Worm (Caenorhabditis elegans) whole organism, young adult: Measurements from ENCODE around the gene F59B10.5.

Source experiments
- B0336.3 ChIP-seq: fragments of 200-800 bp; sonication (Bioruptor generic); IDR thresholded peaks from 2 replicates; pipeline ENCODE4 v1.3.6; 2022; ENCODE audit warnings: missing genetic modification characterization, missing compliant biosample characterization
- C06A6.2 ChIP-seq: fragments of 200-800 bp; sonication (Bioruptor generic); conservative IDR thresholded peaks from 2 replicates; pipeline ENCODE4 v1.3.6; 2022; ENCODE audit warnings: missing genetic modification characterization, missing compliant biosample characterization
- C17E4.6 ChIP-seq: fragments of 200-800 bp; sonication (Bioruptor generic); IDR thresholded peaks from 2 replicates; pipeline ENCODE4 v1.3.6; 2022; ENCODE audit warnings: missing genetic modification reagents, missing genetic modification characterization, missing compliant biosample characterization
- D2030.7 ChIP-seq: fragments of 200-800 bp; sonication (Bioruptor generic); IDR thresholded peaks from 2 replicates; pipeline ENCODE4 v1.3.6; 2022; ENCODE audit warnings: missing genetic modification reagents, missing genetic modification characterization, missing compliant biosample characterization
- F10E7.11 ChIP-seq: sonication (generic microtip); optimal IDR thresholded peaks from 2 replicates; lab custom pipeline; 2017; ENCODE audit warnings: mild to moderate bottlenecking, missing genetic modification characterization, moderate library complexity, missing compliant biosample characterization
- F39B2.1 ChIP-seq: fragments of 200-800 bp; sonication (Bioruptor generic); IDR thresholded peaks from 2 replicates; pipeline ENCODE4 v1.3.6; 2022; ENCODE audit warnings: missing genetic modification reagents, missing genetic modification characterization, missing compliant biosample characterization
- F55B11.4 ChIP-seq: sonication (generic microtip); optimal IDR thresholded peaks from 2 replicates; lab custom pipeline; 2016; ENCODE audit warnings: missing compliant biosample characterization, missing genetic modification characterization, borderline replicate concordance; ENCODE audit not compliant: insufficient read depth
- F57C9.4 ChIP-seq: sonication (generic microtip); optimal IDR thresholded peaks from 2 replicates; lab custom pipeline; 2017; ENCODE audit warnings: mild to moderate bottlenecking, missing genetic modification characterization, missing compliant biosample characterization
- K12H6.12 ChIP-seq: fragments of 200-800 bp; sonication (Bioruptor generic); optimal IDR thresholded peaks from 2 replicates; lab custom pipeline; 2018; ENCODE audit warnings: mild to moderate bottlenecking, missing genetic modification characterization, missing compliant biosample characterization
- Y53G8AR.9 ChIP-seq: fragments of 200-800 bp; sonication (Bioruptor generic); conservative IDR thresholded peaks from 2 replicates; pipeline ENCODE4 v1.3.6; 2022; ENCODE audit warnings: missing genetic modification reagents, missing genetic modification characterization, missing compliant biosample characterization
- akir-1 ChIP-seq: fragments of 200-800 bp; sonication (Bioruptor generic); optimal IDR thresholded peaks from 2 replicates; lab custom pipeline; 2018; ENCODE audit warnings: mild to moderate bottlenecking, missing genetic modification characterization, moderate library complexity, missing compliant biosample characterization
- aptf-2 ChIP-seq: fragments of 200-800 bp; sonication (Bioruptor generic); conservative IDR thresholded peaks from 2 replicates; pipeline ENCODE4 v1.3.6; 2022; ENCODE audit warnings: missing genetic modification reagents, missing genetic modification characterization, missing compliant biosample characterization
- aptf-3 ChIP-seq: fragments of 200-800 bp; sonication (Bioruptor generic); IDR thresholded peaks from 2 replicates; pipeline ENCODE4 v1.3.6; 2022; ENCODE audit warnings: missing genetic modification characterization, missing compliant biosample characterization
- cebp-2 ChIP-seq: fragments of 200-800 bp; sonication (Bioruptor generic); IDR thresholded peaks from 2 replicates; pipeline ENCODE4 v1.3.6; 2022; ENCODE audit warnings: missing genetic modification characterization, missing compliant biosample characterization
- ceh-100 ChIP-seq: fragments of 200-800 bp; sonication (Bioruptor generic); IDR thresholded peaks from 2 replicates; pipeline ENCODE4 v1.3.6; 2022; ENCODE audit warnings: missing genetic modification reagents, missing genetic modification characterization, missing compliant biosample characterization
- dox-1 ChIP-seq: fragments of 200-800 bp; sonication (Bioruptor generic); IDR thresholded peaks from 2 replicates; pipeline ENCODE4 v1.3.6; 2022; ENCODE audit warnings: missing genetic modification reagents, missing genetic modification characterization, missing compliant biosample characterization
- efl-1 ChIP-seq: fragments of 150-350 bp; optimal IDR thresholded peaks from 2 replicates; lab custom pipeline; 2014; ENCODE audit warnings: missing biosample characterization, missing genetic modification reagents, missing genetic modification characterization
- egl-44 ChIP-seq: fragments of 200-800 bp; sonication (Bioruptor generic); IDR thresholded peaks from 2 replicates; pipeline ENCODE4 v1.3.6; 2022; ENCODE audit warnings: missing genetic modification reagents, missing genetic modification characterization, missing compliant biosample characterization
- ets-4 ChIP-seq: fragments of 200-800 bp; sonication (Bioruptor generic); optimal IDR thresholded peaks from 2 replicates; lab custom pipeline; 2018; ENCODE audit warnings: mild to moderate bottlenecking, missing genetic modification characterization, missing compliant biosample characterization
- him-1 ChIP-seq: sonication (generic microtip); optimal IDR thresholded peaks from 2 replicates; lab custom pipeline; 2016; ENCODE audit warnings: missing genotype, missing genetic modification reagents, missing genetic modification characterization, missing compliant biosample characterization
- hlh-12 ChIP-seq: sonication (generic microtip); optimal IDR thresholded peaks from 2 replicates; lab custom pipeline; 2016; ENCODE audit warnings: missing genetic modification characterization, missing compliant biosample characterization
- hlh-26 ChIP-seq: fragments of 200-800 bp; sonication (Bioruptor generic); conservative IDR thresholded peaks from 2 replicates; pipeline ENCODE4 v1.3.6; 2022; ENCODE audit warnings: missing genetic modification reagents, missing genetic modification characterization, missing compliant biosample characterization
- hmg-20 ChIP-seq: fragments of 200-800 bp; sonication (Bioruptor generic); IDR thresholded peaks from 2 replicates; pipeline ENCODE4 v1.3.6; 2022; ENCODE audit warnings: missing genetic modification reagents, missing genetic modification characterization, missing compliant biosample characterization
- hsf-1 ChIP-seq: fragments of 200-800 bp; sonication (Bioruptor generic); IDR thresholded peaks from 2 replicates; pipeline ENCODE4 v1.3.6; 2022; ENCODE audit warnings: missing genetic modification reagents, missing genetic modification characterization, missing compliant biosample characterization
- lag-1 ChIP-seq: fragments of 200-800 bp; sonication (Bioruptor generic); IDR thresholded peaks from 2 replicates; pipeline ENCODE4 v1.3.6; 2022; ENCODE audit warnings: missing genetic modification reagents, missing genetic modification characterization, missing compliant biosample characterization
- lin-35 ChIP-seq, 3 experiments: fragments of 150-350 bp in 2 of 3; sonication (generic microtip) in 1 of 3; optimal IDR thresholded peaks; 2 replicates each; lab custom pipeline; 2014 to 2018; ENCODE audit warnings: missing biosample characterization in 3 of 3, missing genetic modification characterization in 3 of 3, missing genetic modification reagents in 3 of 3
- lin-40 ChIP-seq: sonication (generic microtip); optimal IDR thresholded peaks from 2 replicates; lab custom pipeline; 2016; ENCODE audit warnings: missing genetic modification characterization, mild to moderate bottlenecking, missing compliant biosample characterization, missing genotype, missing genetic modification reagents
- lin-54 ChIP-seq: fragments of 200-800 bp; sonication (Bioruptor generic); optimal IDR thresholded peaks from 2 replicates; lab custom pipeline; 2018; ENCODE audit warnings: mild to moderate bottlenecking, missing genetic modification characterization, missing compliant biosample characterization
- lir-1 ChIP-seq: fragments of 200-800 bp; sonication (Bioruptor generic); conservative IDR thresholded peaks from 2 replicates; pipeline ENCODE4 v1.3.6; 2022; ENCODE audit warnings: missing genetic modification reagents, missing genetic modification characterization, missing compliant biosample characterization
- lsl-1 ChIP-seq: fragments of 200-800 bp; sonication (Bioruptor generic); optimal IDR thresholded peaks from 2 replicates; lab custom pipeline; 2018; ENCODE audit warnings: mild to moderate bottlenecking, missing genetic modification characterization, moderate library complexity, missing compliant biosample characterization
- lsy-27 ChIP-seq: sonication (generic microtip); optimal IDR thresholded peaks from 2 replicates; lab custom pipeline; 2017; ENCODE audit warnings: missing genetic modification characterization, mild to moderate bottlenecking, missing compliant biosample characterization, antibody characterized with exemption, missing genotype, borderline replicate concordance; ENCODE audit not compliant: insufficient read depth
- madf-8 ChIP-seq: fragments of 200-800 bp; sonication (Bioruptor generic); conservative IDR thresholded peaks from 2 replicates; pipeline ENCODE4 v1.3.6; 2022; ENCODE audit warnings: missing genetic modification reagents, missing genetic modification characterization, missing compliant biosample characterization
- mcd-1 ChIP-seq: fragments of 200-800 bp; sonication (Bioruptor generic); IDR thresholded peaks from 2 replicates; pipeline ENCODE4 v1.3.6; 2022; ENCODE audit warnings: missing genetic modification reagents, missing genetic modification characterization, missing compliant biosample characterization
- nhr-120 ChIP-seq: fragments of 200-800 bp; sonication (Bioruptor generic); IDR thresholded peaks from 2 replicates; pipeline ENCODE4 v1.3.6; 2022; ENCODE audit warnings: missing genetic modification characterization, missing compliant biosample characterization
- pbrm-1 ChIP-seq: fragments of 200-800 bp; sonication (Bioruptor generic); IDR thresholded peaks from 2 replicates; pipeline ENCODE4 v1.3.6; 2022; ENCODE audit warnings: missing genetic modification reagents, missing genetic modification characterization, missing compliant biosample characterization
- rcor-1 ChIP-seq: fragments of 200-800 bp; sonication (Bioruptor generic); IDR thresholded peaks from 2 replicates; pipeline ENCODE4 v1.3.6; 2022; ENCODE audit warnings: missing genetic modification reagents, missing genetic modification characterization, missing compliant biosample characterization
- rpc-1 ChIP-seq, 2 experiments: fragments of 150-350 bp in 1 of 2; sonication (generic microtip) in 1 of 2; optimal IDR thresholded peaks; 2 replicates each; lab custom pipeline; 2014 to 2018; ENCODE audit warnings: missing biosample characterization in 1 of 2, missing genetic modification characterization in 1 of 2, missing genetic modification reagents in 1 of 2, missing genotype in 1 of 2
- sea-2 ChIP-seq: fragments of 200-800 bp; sonication (Bioruptor generic); IDR thresholded peaks from 2 replicates; pipeline ENCODE4 v1.3.6; 2022; ENCODE audit warnings: missing genetic modification characterization, missing compliant biosample characterization
- snpc-1.3 ChIP-seq: sonication (generic microtip); optimal IDR thresholded peaks from 2 replicates; lab custom pipeline; 2017; ENCODE audit warnings: missing genetic modification characterization, mild to moderate bottlenecking, missing compliant biosample characterization, antibody characterized with exemption, moderate library complexity, missing genotype, missing genetic modification reagents; ENCODE audit not compliant: insufficient read depth
- tbx-9 ChIP-seq: sonication (generic microtip); optimal IDR thresholded peaks from 2 replicates; lab custom pipeline; 2016; ENCODE audit warnings: borderline replicate concordance, missing genetic modification characterization, inconsistent platforms, missing compliant biosample characterization
- tlf-1 ChIP-seq: fragments of 200-800 bp; sonication (Bioruptor generic); optimal IDR thresholded peaks from 2 replicates; lab custom pipeline; 2018; ENCODE audit warnings: mild to moderate bottlenecking, missing genetic modification characterization, missing compliant biosample characterization
- zim-3 ChIP-seq: sonication (generic microtip); optimal IDR thresholded peaks from 2 replicates; lab custom pipeline; 2017; ENCODE audit warnings: mild to moderate bottlenecking, missing genetic modification characterization, moderate library complexity, missing compliant biosample characterization
- ztf-18 ChIP-seq: sonication (generic microtip); optimal IDR thresholded peaks from 2 replicates; lab custom pipeline; 2016; ENCODE audit warnings: missing genotype, mild to moderate bottlenecking, missing genetic modification characterization, missing compliant biosample characterization
- ztf-6 ChIP-seq: fragments of 200-800 bp; sonication (Bioruptor generic); IDR thresholded peaks from 2 replicates; pipeline ENCODE4 v1.3.6; 2022; ENCODE audit warnings: missing genetic modification reagents, missing genetic modification characterization, missing compliant biosample characterization

Gene F59B10.5

ce11 chrII:10544374-10544908 is 21.0 kb upstream of the F59B10.5 start (continued):
- TF ChIP-seq ets-4 (GFP tag; lab: Kevin White, UChicago), result peak; percentile 19
- no peak for TF ChIP-seq F10E7.11
- no peak for TF ChIP-seq C17E4.6 (GFP tag; lab: Robert Waterston, UW)
- peak in 1 of 3 experiments; percentile 23 for TF ChIP-seq lin-35 (GFP tag; optimal IDR thresholded peaks at IDR 0.05; lab: Kevin White, UChicago)
- peak; percentile 44 for TF ChIP-seq Y53G8AR.9
- TF ChIP-seq B0336.3, result peak; percentile 9; the same call in 1 of the 2 replicates

ce11 chrII:10543457-10544137 is 20.1 kb upstream of the F59B10.5 start:
- TF ChIP-seq D2030.7 (GFP tag; lab: Robert Waterston, UW) (no peak), nhr-120 (GFP tag; lab: Robert Waterston, UW) (no peak), tlf-1 (GFP tag; lab: Kevin White, UChicago) (no peak), hsf-1 (GFP tag; lab: Robert Waterston, UW) (peak; percentile 29; the same call in 1 of the 2 replicates), lin-54 (GFP tag; lab: Kevin White, UChicago) (no peak), aptf-2 (no peak), C06A6.2 (GFP tag; lab: Robert Waterston, UW) (no peak), sea-2 (GFP tag; lab: Robert Waterston, UW) (peak; percentile 54; the same call in 1 of the 2 replicates), efl-1 (GFP tag; lab: Kevin White, UChicago) (no peak), lsl-1 (GFP tag; lab: Kevin White, UChicago) (peak; percentile 18), lin-35 (GFP tag; optimal IDR thresholded peaks at IDR 0.05; lab: Kevin White, UChicago) (peak in 1 of 3 experiments; percentile 23), dox-1 (GFP tag; lab: Robert Waterston, UW) (peak; percentile 38; the same call in 1 of the 2 replicates), tbx-9 (tag; lab: Kevin White, UChicago) (no peak), Y53G8AR.9 (no peak), hlh-26 (GFP tag; lab: Robert Waterston, UW) (0 out of 2 replicates have a peak, but pooled peaks have one; percentile 58), K12H6.12 (tag; lab: Kevin White, UChicago) (peak; percentile 47), aptf-3 (GFP tag; lab: Robert Waterston, UW) (0 out of 2 replicates have a peak, but pooled peaks have one; percentile 4), akir-1 (GFP tag; lab: Kevin White, UChicago) (no peak), lin-40 (tag; lab: Kevin White, UChicago) (no peak), cebp-2 (GFP tag; lab: Robert Waterston, UW) (0 out of 2 replicates have a peak, but pooled peaks have one; percentile 73), pbrm-1 (GFP tag; lab: Robert Waterston, UW) (no peak; the same call in 1 of the 2 replicates), mcd-1 (GFP tag; lab: Robert Waterston, UW) (no peak), F39B2.1 (GFP tag; lab: Robert Waterston, UW) (0 out of 2 replicates have a peak, but pooled peaks have one; percentile 9), snpc-1.3 (tag; lab: Kevin White, UChicago) (peak; percentile 25), him-1 (no peak), rcor-1 (GFP tag; lab: Robert Waterston, UW) (0 out of 2 replicates have a peak, but pooled peaks have one; percentile 19), lag-1 (GFP tag; lab: Robert Waterston, UW) (no peak), madf-8 (GFP tag; lab: Robert Waterston, UW) (no peak), lsy-27 (tag; lab: Kevin White, UChicago) (no peak), hmg-20 (GFP tag; lab: Robert Waterston, UW) (no peak), ceh-100 (GFP tag; lab: Robert Waterston, UW) (no peak; the same call in 1 of the 2 replicates), egl-44 (GFP tag; lab: Robert Waterston, UW) (peak; percentile 40; the same call in 1 of the 2 replicates), ztf-18 (no peak), zim-3 (tag; lab: Kevin White, UChicago) (peak; percentile 66), F57C9.4 (tag; lab: Kevin White, UChicago) (peak; percentile 66), F55B11.4 (tag; lab: Kevin White, UChicago) (no peak), lir-1 (no peak), rpc-1 (optimal IDR thresholded peaks at IDR 0.05; lab: Kevin White, UChicago) (no peak), rpc-1 (tag; optimal IDR thresholded peaks at IDR 0.05; lab: Kevin White, UChicago) (no peak), ztf-6 (GFP tag; lab: Robert Waterston, UW) (no peak), hlh-12 (tag; lab: Kevin White, UChicago) (no peak)
